Fruit fly (Drosophila melanogaster) whole organism, pupa: ENCODE data around the gene Sac1.

Experiments used
- CG10348 ChIP-seq: fragments of 200-800 bp; sonication (Bioruptor generic); IDR thresholded peaks from 2 replicates; pipeline ENCODE4 v1.3.6; 2022; ENCODE audit warnings: missing biosample characterization, missing genetic modification characterization
- CG17806 ChIP-seq: fragments of 200-800 bp; sonication (Bioruptor generic); optimal IDR thresholded peaks from 2 replicates; lab custom pipeline; 2018; ENCODE audit warnings: missing biosample characterization, mild to moderate bottlenecking, missing genetic modification characterization, moderate library complexity
- CG32121 ChIP-seq: fragments of 200-800 bp; sonication (Bioruptor generic); IDR thresholded peaks from 2 replicates; pipeline ENCODE4 v1.3.6; 2022; ENCODE audit warnings: missing biosample characterization, missing genetic modification characterization
- CG34367 ChIP-seq: fragments of 200-800 bp; sonication (Bioruptor generic); optimal IDR thresholded peaks from 2 replicates; lab custom pipeline; 2018; ENCODE audit warnings: missing biosample characterization, mild to moderate bottlenecking, missing genetic modification characterization
- CG8301 ChIP-seq: fragments of 200-800 bp; sonication (Bioruptor generic); optimal IDR thresholded peaks from 2 replicates; lab custom pipeline; 2018; ENCODE audit warnings: missing biosample characterization, mild to moderate bottlenecking, missing genetic modification characterization
- D1 ChIP-seq: fragments of 200-800 bp; sonication (Bioruptor generic); optimal IDR thresholded peaks from 2 replicates; lab custom pipeline; 2018; ENCODE audit warnings: missing biosample characterization, mild to moderate bottlenecking, missing genetic modification characterization, moderate library complexity
- EcR ChIP-seq: fragments of 200-800 bp; sonication (Bioruptor generic); optimal IDR thresholded peaks from 3 replicates; lab custom pipeline; 2019; ENCODE audit warnings: missing biosample characterization, missing genetic modification characterization, mild to moderate bottlenecking, moderate library complexity, missing genetic modification reagents
- Pif1B ChIP-seq: fragments of 200-800 bp; sonication (Bioruptor generic); optimal IDR thresholded peaks from 3 replicates; lab custom pipeline; 2016; ENCODE audit warnings: missing biosample characterization, missing genetic modification characterization
- gl ChIP-seq: fragments of 200-800 bp; sonication (Bioruptor generic); optimal IDR thresholded peaks from 2 replicates; lab custom pipeline; 2018; ENCODE audit warnings: missing biosample characterization, mild to moderate bottlenecking, missing genetic modification characterization

- TF ChIP-seq CG8301 (tag; lab: Kevin White, UChicago) (no peak), CG10348 (no peak), CG17806 (tag; lab: Kevin White, UChicago) (no peak), Pif1B (GFP tag; lab: Kevin White, UChicago) (no peak), CG34367 (tag; lab: Kevin White, UChicago) (no peak), gl (tag; lab: Kevin White, UChicago) (no peak), EcR (GFP tag; lab: Kevin White, UChicago) (no peak), D1 (no peak), CG32121 (GFP tag; lab: Robert Waterston, UW) (no peak)
Observed at dm6 chr3L:1212571-1212970, 35.0 kb upstream of the Sac1 start, which contains the start of gene LysE.
